Fruit fly (Drosophila melanogaster) S2 (cell line): Measurements from ENCODE around the gene CG14315.

Source experiments
- CG8478 ChIP-seq: fragments of >200 bp; optimal IDR thresholded peaks from 2 replicates; lab custom pipeline; 2018
- CTCF ChIP-seq, 2 experiments: fragments of >200 bp; optimal IDR thresholded peaks; 2 replicates each; lab custom pipeline; 2018

- TF ChIP-seq CTCF (optimal IDR thresholded peaks at IDR 0.05; lab: Kevin White, UChicago) (no peak), CG8478 (lab: Kevin White, UChicago) (no peak)
Measured at dm6 chr3R:18197802-18198148, 39.3 kb downstream of the CG14315 start.
